Fruit fly (Drosophila melanogaster): ENCODE measurements around the gene CG1677.

CG1677 gene

dm6 chrX:7340667-7341066 lies 64.9 kb downstream of the CG1677 start:
- no peak for TF ChIP-seq pan (optimal IDR thresholded peaks at IDR 0.05)

- TF ChIP-seq CG8478 (optimal IDR thresholded peaks at IDR 0.05) (no peak), usp (GFP tag; optimal IDR thresholded peaks at IDR 0.05) (no peak), pan (optimal IDR thresholded peaks at IDR 0.05) (no peak), psq (optimal IDR thresholded peaks at IDR 0.05) (no peak), Dll (optimal IDR thresholded peaks at IDR 0.05) (no peak), EcR (GFP tag; optimal IDR thresholded peaks at IDR 0.05) (no peak)
Measured at dm6 chrX:7339610-7340326, 65.8 kb downstream of the CG1677 start.

dm6 chrX:7338538-7338937 lies 67.1 kb downstream of the CG1677 start:
- TF ChIP-seq CG8478 (optimal IDR thresholded peaks at IDR 0.05): no peak
- no peak for TF ChIP-seq usp (GFP tag; optimal IDR thresholded peaks at IDR 0.05)
- no peak for TF ChIP-seq EcR (GFP tag; optimal IDR thresholded peaks at IDR 0.05)

- TF ChIP-seq usp (GFP tag; optimal IDR thresholded peaks at IDR 0.05) (no peak), CG8478 (optimal IDR thresholded peaks at IDR 0.05) (no peak), EcR (GFP tag; optimal IDR thresholded peaks at IDR 0.05) (no peak), psq (optimal IDR thresholded peaks at IDR 0.05) (no peak), pan (optimal IDR thresholded peaks at IDR 0.05) (no peak), Dll (optimal IDR thresholded peaks at IDR 0.05) (no peak)
Measured at dm6 chrX:7337975-7338374, 67.6 kb downstream of the CG1677 start.

- no peak for TF ChIP-seq Dll (optimal IDR thresholded peaks at IDR 0.05)
- no peak for TF ChIP-seq usp (GFP tag; optimal IDR thresholded peaks at IDR 0.05)
- TF ChIP-seq CG8478 (optimal IDR thresholded peaks at IDR 0.05): no peak
- TF ChIP-seq EcR (GFP tag; optimal IDR thresholded peaks at IDR 0.05): no peak
- no peak for TF ChIP-seq psq (optimal IDR thresholded peaks at IDR 0.05)
- TF ChIP-seq pan (optimal IDR thresholded peaks at IDR 0.05): no peak
Measured at dm6 chrX:7336962-7337844, 68.4 kb downstream of the CG1677 start, which contains the start of gene CBP. TSS of gene CBP (plus strand) at chrX:7337352.

dm6 chrX:7336121-7336961 lies 69.3 kb downstream of the CG1677 start:
- TF ChIP-seq CG8478 (optimal IDR thresholded peaks at IDR 0.05) (no peak), pan (optimal IDR thresholded peaks at IDR 0.05) (no peak), Dll (optimal IDR thresholded peaks at IDR 0.05) (no peak), psq (optimal IDR thresholded peaks at IDR 0.05) (no peak), usp (GFP tag; optimal IDR thresholded peaks at IDR 0.05) (no peak), EcR (GFP tag; optimal IDR thresholded peaks at IDR 0.05) (no peak)

dm6 chrX:7335524-7335991 lies 70.0 kb downstream of the CG1677 start:
- TF ChIP-seq psq (optimal IDR thresholded peaks at IDR 0.05) (no peak), EcR (GFP tag; optimal IDR thresholded peaks at IDR 0.05) (peak; percentile 11 to 70)

dm6 chrX:7334801-7335176 lies 70.8 kb downstream of the CG1677 start:
- no peak for TF ChIP-seq CG8478 (optimal IDR thresholded peaks at IDR 0.05)
- TF ChIP-seq pan (optimal IDR thresholded peaks at IDR 0.05): no peak
- no peak for TF ChIP-seq psq (optimal IDR thresholded peaks at IDR 0.05)
- TF ChIP-seq EcR (GFP tag; optimal IDR thresholded peaks at IDR 0.05): no peak
- TF ChIP-seq usp (GFP tag; optimal IDR thresholded peaks at IDR 0.05): no peak
- TF ChIP-seq Dll (optimal IDR thresholded peaks at IDR 0.05): no peak

- no peak for TF ChIP-seq EcR (GFP tag; optimal IDR thresholded peaks at IDR 0.05)
- TF ChIP-seq psq (optimal IDR thresholded peaks at IDR 0.05): no peak
- TF ChIP-seq pan (optimal IDR thresholded peaks at IDR 0.05): no peak
- no peak for TF ChIP-seq usp (GFP tag; optimal IDR thresholded peaks at IDR 0.05)
- TF ChIP-seq CG8478 (optimal IDR thresholded peaks at IDR 0.05): no peak
- TF ChIP-seq Dll (optimal IDR thresholded peaks at IDR 0.05): no peak
Measured at dm6 chrX:7333858-7334800, 71.5 kb downstream of the CG1677 start.

- TF ChIP-seq EcR (GFP tag; optimal IDR thresholded peaks at IDR 0.05) (no peak), CG8478 (optimal IDR thresholded peaks at IDR 0.05) (no peak), Dll (optimal IDR thresholded peaks at IDR 0.05) (no peak), pan (optimal IDR thresholded peaks at IDR 0.05) (no peak), psq (optimal IDR thresholded peaks at IDR 0.05) (no peak), usp (GFP tag; optimal IDR thresholded peaks at IDR 0.05) (no peak)
Measured at dm6 chrX:7333298-7333743, 72.3 kb downstream of the CG1677 start.

- TF ChIP-seq EcR (GFP tag; optimal IDR thresholded peaks at IDR 0.05) (no peak), CG8478 (optimal IDR thresholded peaks at IDR 0.05) (no peak), usp (GFP tag; optimal IDR thresholded peaks at IDR 0.05) (no peak), Dll (optimal IDR thresholded peaks at IDR 0.05) (no peak), psq (optimal IDR thresholded peaks at IDR 0.05) (no peak), pan (optimal IDR thresholded peaks at IDR 0.05) (no peak)
Measured at dm6 chrX:7332493-7332892, 73.1 kb downstream of the CG1677 start.

Data from whole organism.